Fruit fly (Drosophila melanogaster) whole organism, embryonic: ENCODE measurements around the gene CG14340.
A peak's percentile ranks its signal among the peaks of the same experiment; 100 is the strongest.

Source experiments
- B-H1 ChIP-seq: fragments of 200-800 bp; sonication (Bioruptor generic); IDR thresholded peaks from 3 replicates; pipeline ENCODE4 v1.3.6; 2022; ENCODE audit warnings: missing biosample characterization, missing genetic modification characterization
- Bteb2 ChIP-seq: fragments of 200-800 bp; sonication (Bioruptor generic); optimal IDR thresholded peaks from 2 replicates; lab custom pipeline; 2016; ENCODE audit warnings: missing biosample characterization, missing genetic modification characterization
- CG11723 ChIP-seq: fragments of 200-800 bp; sonication (Bioruptor generic); optimal IDR thresholded peaks from 2 replicates; lab custom pipeline; 2017; ENCODE audit warnings: missing biosample characterization, mild to moderate bottlenecking, missing genetic modification characterization
- CG13296 ChIP-seq: fragments of 200-800 bp; sonication (Bioruptor generic); optimal IDR thresholded peaks from 3 replicates; lab custom pipeline; 2018; ENCODE audit warnings: missing biosample characterization, mild to moderate bottlenecking, missing genetic modification characterization
- CG14050 ChIP-seq: fragments of 200-800 bp; sonication (Bioruptor generic); IDR thresholded peaks from 3 replicates; pipeline ENCODE4 v1.3.6; 2022; ENCODE audit warnings: missing biosample characterization, missing genetic modification characterization
- CG1602 ChIP-seq: fragments of 200-800 bp; sonication (Bioruptor generic); optimal IDR thresholded peaks from 3 replicates; lab custom pipeline; 2016; ENCODE audit warnings: missing biosample characterization, missing genetic modification characterization
- CG17568 ChIP-seq: fragments of 200-800 bp; sonication (Bioruptor generic); optimal IDR thresholded peaks from 2 replicates; lab custom pipeline; 2018; ENCODE audit warnings: missing biosample characterization, mild to moderate bottlenecking, missing genetic modification characterization, moderate library complexity
- CG17802 ChIP-seq: fragments of 200-800 bp; sonication (Bioruptor generic); optimal IDR thresholded peaks from 2 replicates; lab custom pipeline; 2018; ENCODE audit warnings: missing biosample characterization, mild to moderate bottlenecking, missing genetic modification characterization, moderate library complexity
- CG4328 ChIP-seq: fragments of 200-800 bp; sonication (Bioruptor generic); optimal IDR thresholded peaks from 3 replicates; lab custom pipeline; 2017; ENCODE audit warnings: missing biosample characterization, missing genetic modification reagents, missing genetic modification characterization
- CG4854 ChIP-seq: fragments of 200-800 bp; sonication (Bioruptor generic); optimal IDR thresholded peaks from 2 replicates; lab custom pipeline; 2016; ENCODE audit warnings: missing biosample characterization, missing genetic modification characterization, inconsistent platforms
- CG7372 ChIP-seq: fragments of 200-800 bp; sonication (Bioruptor generic); IDR thresholded peaks from 2 replicates; pipeline ENCODE4 v1.3.6; 2022; ENCODE audit warnings: missing biosample characterization, missing genetic modification characterization
- CG7839 ChIP-seq: fragments of 200-800 bp; sonication (Bioruptor generic); optimal IDR thresholded peaks from 3 replicates; lab custom pipeline; 2018; ENCODE audit warnings: missing biosample characterization, mild to moderate bottlenecking, missing genetic modification characterization, moderate library complexity
- CHES-1-like ChIP-seq: fragments of 200-800 bp; sonication (Bioruptor generic); optimal IDR thresholded peaks from 2 replicates; lab custom pipeline; 2016; ENCODE audit warnings: missing biosample characterization, missing genetic modification characterization
- Doc3 ChIP-seq: fragments of 200-800 bp; sonication (Bioruptor generic); IDR thresholded peaks from 3 replicates; pipeline ENCODE4 v1.3.6; 2022; ENCODE audit warnings: missing biosample characterization, missing genetic modification characterization; ENCODE audit not compliant: partially characterized antibody
- E2f2 ChIP-seq: fragments of 200-800 bp; sonication (Bioruptor generic); IDR thresholded peaks from 2 replicates; pipeline ENCODE4 v1.3.6; 2022; ENCODE audit warnings: missing biosample characterization, missing genetic modification characterization
- ERR ChIP-seq: fragments of 200-800 bp; sonication (Bioruptor generic); optimal IDR thresholded peaks from 2 replicates; lab custom pipeline; 2016; ENCODE audit warnings: missing biosample characterization, missing genetic modification characterization
- Fer2 ChIP-seq: fragments of 200-800 bp; sonication (Bioruptor generic); optimal IDR thresholded peaks from 2 replicates; lab custom pipeline; 2018; ENCODE audit warnings: missing biosample characterization, mild to moderate bottlenecking, missing genetic modification characterization, moderate library complexity
- H2.0 ChIP-seq: fragments of 200-800 bp; sonication (Bioruptor generic); IDR thresholded peaks from 2 replicates; pipeline ENCODE4 v1.3.6; 2022; ENCODE audit warnings: missing biosample characterization, missing genetic modification characterization
- Hmr ChIP-seq: fragments of 200-800 bp; sonication (Bioruptor generic); optimal IDR thresholded peaks from 3 replicates; lab custom pipeline; 2017; ENCODE audit warnings: mild to moderate bottlenecking, missing biosample characterization, missing genetic modification reagents, missing genetic modification characterization
- Max ChIP-seq: fragments of 200-800 bp; sonication (Bioruptor generic); optimal IDR thresholded peaks from 2 replicates; lab custom pipeline; 2016; ENCODE audit warnings: missing biosample characterization, mild to moderate bottlenecking, missing genetic modification characterization
- Nf-YB ChIP-seq: fragments of 200-800 bp; sonication (Bioruptor generic); optimal IDR thresholded peaks from 3 replicates; lab custom pipeline; 2019; ENCODE audit warnings: missing biosample characterization, mild to moderate bottlenecking, missing genetic modification characterization, moderate library complexity
- Optix ChIP-seq: fragments of 200-800 bp; sonication (Bioruptor generic); IDR thresholded peaks from 3 replicates; pipeline ENCODE4 v1.3.6; 2022; ENCODE audit warnings: missing biosample characterization, missing genetic modification characterization
- ase ChIP-seq: fragments of 200-800 bp; sonication (Bioruptor generic); IDR thresholded peaks from 3 replicates; pipeline ENCODE4 v1.3.6; 2022; ENCODE audit warnings: missing biosample characterization, missing genetic modification characterization
- caup ChIP-seq: fragments of 200-800 bp; sonication (Bioruptor generic); optimal IDR thresholded peaks from 3 replicates; lab custom pipeline; 2017; ENCODE audit warnings: missing biosample characterization, mild to moderate bottlenecking, missing genetic modification characterization, moderate library complexity; ENCODE audit not compliant: severe bottlenecking
- crc ChIP-seq: fragments of 200-800 bp; sonication (Bioruptor generic); optimal IDR thresholded peaks from 2 replicates; lab custom pipeline; 2016; ENCODE audit warnings: missing biosample characterization, missing genetic modification characterization
- gem ChIP-seq: fragments of 200-800 bp; sonication (Bioruptor generic); optimal IDR thresholded peaks from 2 replicates; lab custom pipeline; 2019; ENCODE audit warnings: missing biosample characterization, mild to moderate bottlenecking, missing genetic modification characterization, moderate library complexity
- grau ChIP-seq: fragments of 200-800 bp; optimal IDR thresholded peaks from 3 replicates; lab custom pipeline; 2019; ENCODE audit warnings: missing biosample characterization, mild to moderate bottlenecking, missing genetic modification characterization, moderate library complexity
- gt ChIP-seq: fragments of 200-800 bp; sonication (Bioruptor generic); IDR thresholded peaks from 2 replicates; pipeline ENCODE4 v1.3.6; 2022; ENCODE audit warnings: missing biosample characterization, missing genetic modification characterization
- kah ChIP-seq: fragments of 200-800 bp; sonication (Bioruptor generic); optimal IDR thresholded peaks from 2 replicates; lab custom pipeline; 2018; ENCODE audit warnings: missing biosample characterization, mild to moderate bottlenecking, missing genetic modification characterization
- lilli ChIP-seq: fragments of 200-800 bp; sonication (Bioruptor generic); optimal IDR thresholded peaks from 3 replicates; lab custom pipeline; 2016; ENCODE audit warnings: missing biosample characterization, missing genetic modification characterization
- oc ChIP-seq: fragments of 200-800 bp; sonication (Bioruptor generic); optimal IDR thresholded peaks from 2 replicates; lab custom pipeline; 2018; ENCODE audit warnings: missing biosample characterization, mild to moderate bottlenecking, missing genetic modification characterization, moderate library complexity
- odd ChIP-seq: fragments of 200-800 bp; sonication (Bioruptor generic); optimal IDR thresholded peaks from 2 replicates; lab custom pipeline; 2017; ENCODE audit warnings: missing biosample characterization, mild to moderate bottlenecking, missing genetic modification characterization
- salm ChIP-seq: fragments of 200-800 bp; sonication (Bioruptor generic); optimal IDR thresholded peaks from 2 replicates; lab custom pipeline; 2018; ENCODE audit warnings: missing biosample characterization, mild to moderate bottlenecking, missing genetic modification characterization
- schlank ChIP-seq: fragments of 200-800 bp; sonication (Bioruptor generic); optimal IDR thresholded peaks from 2 replicates; lab custom pipeline; 2018; ENCODE audit warnings: missing biosample characterization, mild to moderate bottlenecking, missing genetic modification characterization
- sens-2 ChIP-seq: fragments of 200-800 bp; sonication (Bioruptor generic); IDR thresholded peaks from 2 replicates; pipeline ENCODE4 v1.3.6; 2022; ENCODE audit warnings: missing biosample characterization, missing genetic modification characterization
- shn ChIP-seq: fragments of 200-800 bp; sonication (Bioruptor generic); optimal IDR thresholded peaks from 3 replicates; lab custom pipeline; 2016; ENCODE audit warnings: missing biosample characterization, missing genetic modification characterization
- sim ChIP-seq: fragments of 200-800 bp; sonication (Bioruptor generic); IDR thresholded peaks from 2 replicates; pipeline ENCODE4 v1.3.6; 2022; ENCODE audit warnings: missing biosample characterization, missing genetic modification characterization
- so ChIP-seq: fragments of 200-800 bp; sonication (Bioruptor generic); IDR thresholded peaks from 3 replicates; pipeline ENCODE4 v1.3.6; 2022; ENCODE audit warnings: missing biosample characterization, missing genetic modification characterization
- tll ChIP-seq, 2 experiments: fragments of 200-800 bp in 1 of 2; fragments of >200 bp in 1 of 2; sonication (Bioruptor generic) in 1 of 2; optimal IDR thresholded peaks; 2 replicates each; lab custom pipeline; 2017 to 2019; ENCODE audit warnings: missing biosample characterization in 2 of 2, missing genetic modification characterization in 2 of 2, mild to moderate bottlenecking in 1 of 2, moderate library complexity in 1 of 2
- yki ChIP-seq: fragments of >200 bp; optimal IDR thresholded peaks from 3 replicates; lab custom pipeline; 2018
- zen2 ChIP-seq: fragments of 200-800 bp; sonication (Bioruptor generic); IDR thresholded peaks from 3 replicates; pipeline ENCODE4 v1.3.6; 2022; ENCODE audit warnings: missing biosample characterization, missing genetic modification characterization; ENCODE audit not compliant: partially characterized antibody

Gene CG14340

dm6 chr2L:1144371-1145360 is 31.9 kb downstream of the CG14340 start (continued):
- TF ChIP-seq Doc3 (GFP tag; lab: Robert Waterston, UW) (no peak), sim (GFP tag; lab: Robert Waterston, UW) (peak; percentile 29; the same call in 1 of the 2 replicates), so (no peak), CG7372 (GFP tag; lab: Robert Waterston, UW) (no peak), schlank (tag; lab: Kevin White, UChicago) (peak; percentile 16), odd (GFP tag; lab: Kevin White, UChicago) (no peak), B-H1 (GFP tag; lab: Robert Waterston, UW) (no peak), grau (tag; lab: Kevin White, UChicago) (peak; percentile 71), CG4328 (GFP tag; lab: Kevin White, UChicago) (no peak), CG17568 (GFP tag; lab: Kevin White, UChicago) (peak; percentile 9), H2.0 (GFP tag; lab: Robert Waterston, UW) (no peak), ase (no peak), CHES-1-like (GFP tag; lab: Kevin White, UChicago) (peak; percentile 21), yki (lab: Kevin White, UChicago) (no peak), Max (GFP tag; lab: Kevin White, UChicago) (peak; percentile 15), ERR (GFP tag; lab: Kevin White, UChicago) (no peak), CG11723 (GFP tag; lab: Kevin White, UChicago) (no peak), CG7839 (tag; lab: Kevin White, UChicago) (peak; percentile 67), CG4854 (GFP tag; lab: Kevin White, UChicago) (peak; percentile 24), tll (GFP tag; optimal IDR thresholded peaks at IDR 0.05; lab: Kevin White, UChicago) (no peak), Optix (GFP tag; lab: Robert Waterston, UW) (0 out of 3 replicates have a peak, but pooled peaks have one; percentile 43), gem (peak; percentile 81), kah (GFP tag; lab: Kevin White, UChicago) (peak; percentile 2), gt (GFP tag; lab: Robert Waterston, UW) (0 out of 2 replicates have a peak, but pooled peaks have one; percentile 9), CG1602 (GFP tag; lab: Kevin White, UChicago) (peak; percentile 36), zen2 (no peak), CG13296 (GFP tag; lab: Kevin White, UChicago) (peak; percentile 42), lilli (GFP tag; lab: Kevin White, UChicago) (peak; percentile 64), salm (tag; lab: Kevin White, UChicago) (peak; percentile 23), caup (GFP tag; lab: Kevin White, UChicago) (peak; percentile 23), shn (no peak), Nf-YB (GFP tag; lab: Kevin White, UChicago) (no peak), oc (peak; percentile 21), crc (no peak), sens-2 (peak; percentile 26; the same call in 1 of the 2 replicates), CG17802 (peak; percentile 7), E2f2 (GFP tag; lab: Robert Waterston, UW) (no peak; the same call in 1 of the 2 replicates), Bteb2 (GFP tag; lab: Kevin White, UChicago) (no peak), CG14050 (GFP tag; lab: Robert Waterston, UW) (no peak), Fer2 (tag; lab: Kevin White, UChicago) (no peak), Hmr (GFP tag; lab: Kevin White, UChicago) (peak; percentile 53)
